Fruit fly (Drosophila melanogaster) whole organism, embryonic: Measurements from ENCODE around the gene CG46427.

Experiments
- Atf-2 ChIP-seq: fragments of 200-800 bp; sonication (Bioruptor generic); optimal IDR thresholded peaks from 2 replicates; lab custom pipeline; 2016; ENCODE audit warnings: missing biosample characterization, missing genetic modification characterization
- CG10209 ChIP-seq: fragments of 200-800 bp; sonication (Bioruptor generic); optimal IDR thresholded peaks from 3 replicates; lab custom pipeline; 2017; ENCODE audit warnings: missing biosample characterization, mild to moderate bottlenecking, missing genetic modification characterization, missing genetic modification reagents
- CG1024 ChIP-seq: fragments of 200-800 bp; sonication (Bioruptor generic); IDR thresholded peaks from 2 replicates; pipeline ENCODE4 v1.3.6; 2022; ENCODE audit warnings: missing biosample characterization, missing genetic modification characterization
- CG10565 ChIP-seq: fragments of 200-800 bp; sonication (Bioruptor generic); optimal IDR thresholded peaks from 3 replicates; lab custom pipeline; 2016; ENCODE audit warnings: missing biosample characterization, mild to moderate bottlenecking, missing genetic modification characterization
- CG11456 ChIP-seq: fragments of 200-800 bp; sonication (Bioruptor generic); IDR thresholded peaks from 3 replicates; pipeline ENCODE4 v1.3.6; 2022; ENCODE audit warnings: missing biosample characterization, missing genetic modification characterization
- CG13123 ChIP-seq: fragments of 200-800 bp; sonication (Bioruptor generic); optimal IDR thresholded peaks from 2 replicates; lab custom pipeline; 2016; ENCODE audit warnings: missing biosample characterization, missing genetic modification characterization
- CG16779 ChIP-seq: fragments of 200-800 bp; sonication (Bioruptor generic); IDR thresholded peaks from 2 replicates; pipeline ENCODE4 v1.3.6; 2022; ENCODE audit warnings: missing biosample characterization, missing genetic modification characterization
- CG1832 ChIP-seq: fragments of 200-800 bp; sonication (Bioruptor generic); optimal IDR thresholded peaks from 2 replicates; lab custom pipeline; 2017; ENCODE audit warnings: missing biosample characterization, mild to moderate bottlenecking, missing genetic modification characterization, inconsistent platforms
- CG32532 ChIP-seq: fragments of 200-800 bp; sonication (Bioruptor generic); IDR thresholded peaks from 2 replicates; pipeline ENCODE4 v1.3.6; 2022; ENCODE audit warnings: missing biosample characterization, missing genetic modification characterization
- CG4707 ChIP-seq: fragments of 200-800 bp; sonication (Bioruptor generic); optimal IDR thresholded peaks from 2 replicates; lab custom pipeline; 2018; ENCODE audit warnings: missing biosample characterization, mild to moderate bottlenecking, missing genetic modification characterization, moderate library complexity
- CG7963 ChIP-seq: fragments of 200-800 bp; sonication (Bioruptor generic); IDR thresholded peaks from 3 replicates; pipeline ENCODE4 v1.3.6; 2022; ENCODE audit warnings: missing biosample characterization, missing genetic modification characterization; ENCODE audit not compliant: partially characterized antibody
- CG9727 ChIP-seq: fragments of 200-800 bp; sonication (Bioruptor generic); optimal IDR thresholded peaks from 3 replicates; lab custom pipeline; 2017; ENCODE audit warnings: missing biosample characterization, mild to moderate bottlenecking, missing genetic modification characterization
- CG9932 ChIP-seq: fragments of 200-800 bp; sonication (Bioruptor generic); IDR thresholded peaks from 2 replicates; pipeline ENCODE4 v1.3.6; 2022; ENCODE audit warnings: missing biosample characterization, missing genetic modification characterization
- CrebB ChIP-seq: fragments of 200-800 bp; sonication (Bioruptor generic); optimal IDR thresholded peaks from 3 replicates; lab custom pipeline; 2018; ENCODE audit warnings: missing biosample characterization, mild to moderate bottlenecking, missing genetic modification characterization
- Dfd ChIP-seq, 2 experiments: fragments of >200 bp; optimal IDR thresholded peaks; 2 replicates each; lab custom pipeline; 2017; ENCODE audit warnings: missing biosample characterization in 2 of 2, missing genetic modification characterization in 2 of 2
- Elba2 ChIP-seq: fragments of 200-800 bp; sonication (Bioruptor generic); optimal IDR thresholded peaks from 3 replicates; lab custom pipeline; 2016; ENCODE audit warnings: missing biosample characterization, missing genetic modification characterization
- Fer1 ChIP-seq: fragments of 200-800 bp; sonication (Bioruptor generic); optimal IDR thresholded peaks from 2 replicates; lab custom pipeline; 2017; ENCODE audit warnings: missing biosample characterization, mild to moderate bottlenecking, missing genetic modification characterization
- Fer2 ChIP-seq: fragments of 200-800 bp; sonication (Bioruptor generic); optimal IDR thresholded peaks from 2 replicates; lab custom pipeline; 2018; ENCODE audit warnings: missing biosample characterization, mild to moderate bottlenecking, missing genetic modification characterization, moderate library complexity
- Gsc ChIP-seq: fragments of 200-800 bp; sonication (Bioruptor generic); IDR thresholded peaks from 2 replicates; pipeline ENCODE4 v1.3.6; 2022; ENCODE audit warnings: missing biosample characterization, missing genetic modification characterization
- H15 ChIP-seq: fragments of 200-800 bp; sonication (Bioruptor generic); IDR thresholded peaks from 3 replicates; pipeline ENCODE4 v1.3.6; 2022; ENCODE audit warnings: missing biosample characterization, missing genetic modification characterization
- HLH54F ChIP-seq: fragments of 200-800 bp; sonication (Bioruptor generic); optimal IDR thresholded peaks from 3 replicates; lab custom pipeline; 2016; ENCODE audit warnings: missing biosample characterization, missing genetic modification characterization
- HLHmδ ChIP-seq: fragments of 200-800 bp; sonication (Bioruptor generic); optimal IDR thresholded peaks from 2 replicates; lab custom pipeline; 2018; ENCODE audit warnings: missing biosample characterization, mild to moderate bottlenecking, missing genetic modification characterization, moderate library complexity
- Hsf ChIP-seq: fragments of 200-800 bp; sonication (Bioruptor generic); optimal IDR thresholded peaks from 3 replicates; lab custom pipeline; 2016; ENCODE audit warnings: missing biosample characterization, missing genetic modification characterization
- Myb ChIP-seq: fragments of 200-800 bp; sonication (Bioruptor generic); optimal IDR thresholded peaks from 2 replicates; lab custom pipeline; 2016; ENCODE audit warnings: missing biosample characterization, missing genetic modification characterization
- NC2β ChIP-seq: fragments of 200-800 bp; sonication (Bioruptor generic); optimal IDR thresholded peaks from 2 replicates; lab custom pipeline; 2016; ENCODE audit warnings: missing biosample characterization, missing genetic modification characterization
- al ChIP-seq: fragments of 200-800 bp; sonication (Bioruptor generic); IDR thresholded peaks from 2 replicates; pipeline ENCODE4 v1.3.6; 2022; ENCODE audit warnings: missing biosample characterization, missing genetic modification characterization
- ara ChIP-seq: fragments of 200-800 bp; sonication (Bioruptor generic); IDR thresholded peaks from 2 replicates; pipeline ENCODE4 v1.3.6; 2022; ENCODE audit warnings: missing biosample characterization, missing genetic modification characterization
- crp ChIP-seq, 2 experiments: fragments of 200-800 bp; sonication (Bioruptor generic); optimal IDR thresholded peaks; 2 replicates in 1 of 2; 3 replicates in 1 of 2; lab custom pipeline; 2017; ENCODE audit warnings: missing biosample characterization in 2 of 2, missing genetic modification characterization in 2 of 2, mild to moderate bottlenecking in 1 of 2, moderate library complexity in 1 of 2
- cwo ChIP-seq: fragments of 200-800 bp; sonication (Bioruptor generic); optimal IDR thresholded peaks from 3 replicates; lab custom pipeline; 2017; ENCODE audit warnings: missing biosample characterization, missing genetic modification characterization, mild to moderate bottlenecking, moderate library complexity, missing genetic modification reagents
- emc ChIP-seq: fragments of 200-800 bp; sonication (Bioruptor generic); optimal IDR thresholded peaks from 2 replicates; lab custom pipeline; 2016; ENCODE audit warnings: missing biosample characterization, missing genetic modification characterization
- fd64A ChIP-seq: fragments of 200-800 bp; sonication (Bioruptor generic); optimal IDR thresholded peaks from 3 replicates; lab custom pipeline; 2018; ENCODE audit warnings: missing biosample characterization, mild to moderate bottlenecking, missing genetic modification characterization
- grau ChIP-seq: fragments of 200-800 bp; optimal IDR thresholded peaks from 3 replicates; lab custom pipeline; 2019; ENCODE audit warnings: missing biosample characterization, mild to moderate bottlenecking, missing genetic modification characterization, moderate library complexity
- insv ChIP-seq, 2 experiments: fragments of 200-800 bp; sonication (Bioruptor generic); optimal IDR thresholded peaks; 3 replicates each; lab custom pipeline; 2016 to 2018; ENCODE audit warnings: missing biosample characterization in 2 of 2, missing genetic modification characterization in 2 of 2
- inv ChIP-seq: fragments of 200-800 bp; sonication (Bioruptor generic); IDR thresholded peaks from 2 replicates; pipeline ENCODE4 v1.3.6; 2022; ENCODE audit warnings: missing biosample characterization, missing genetic modification characterization; ENCODE audit not compliant: partially characterized antibody
- klu ChIP-seq: fragments of 200-800 bp; sonication (Bioruptor generic); IDR thresholded peaks from 2 replicates; pipeline ENCODE4 v1.3.6; 2022; ENCODE audit warnings: missing biosample characterization, missing genetic modification characterization
- maf-S ChIP-seq: fragments of 200-800 bp; sonication (Bioruptor generic); optimal IDR thresholded peaks from 2 replicates; lab custom pipeline; 2016; ENCODE audit warnings: missing biosample characterization, missing genetic modification characterization
- p53 ChIP-seq: fragments of 200-800 bp; sonication (Bioruptor generic); optimal IDR thresholded peaks from 2 replicates; lab custom pipeline; 2016; ENCODE audit warnings: missing biosample characterization, missing genetic modification characterization
- salm ChIP-seq: fragments of 200-800 bp; sonication (Bioruptor generic); optimal IDR thresholded peaks from 2 replicates; lab custom pipeline; 2018; ENCODE audit warnings: missing biosample characterization, mild to moderate bottlenecking, missing genetic modification characterization
- sim ChIP-seq: fragments of 200-800 bp; sonication (Bioruptor generic); IDR thresholded peaks from 2 replicates; pipeline ENCODE4 v1.3.6; 2022; ENCODE audit warnings: missing biosample characterization, missing genetic modification characterization
- sisA ChIP-seq: fragments of 200-800 bp; sonication (Bioruptor generic); IDR thresholded peaks from 2 replicates; pipeline ENCODE4 v1.3.6; 2022; ENCODE audit warnings: missing biosample characterization, missing genetic modification characterization
- tgo ChIP-seq: fragments of 200-800 bp; sonication (Bioruptor generic); IDR thresholded peaks from 3 replicates; pipeline ENCODE4 v1.3.6; 2022; ENCODE audit warnings: missing biosample characterization, missing genetic modification characterization
- twi ChIP-seq: fragments of 200-800 bp; optimal IDR thresholded peaks from 2 replicates; lab custom pipeline; 2019; ENCODE audit warnings: missing biosample characterization, mild to moderate bottlenecking, missing genetic modification characterization, moderate library complexity
- unc-4 ChIP-seq: fragments of 200-800 bp; sonication (Bioruptor generic); IDR thresholded peaks from 2 replicates; pipeline ENCODE4 v1.3.6; 2022; ENCODE audit warnings: missing biosample characterization, missing genetic modification characterization; ENCODE audit not compliant: partially characterized antibody

CG46427 gene

dm6 chr3R:12448889-12449314, 10.0 kb upstream of the CG46427 start, which contains the start of gene CG18549 (continued):
- peak; percentile 81 for TF ChIP-seq unc-4 (GFP tag; lab: Robert Waterston, UW)
- TF ChIP-seq p53: peak; percentile 96
- peak; percentile 99 for TF ChIP-seq maf-S (GFP tag; lab: Kevin White, UChicago)
- TF ChIP-seq Fer2 (tag; lab: Kevin White, UChicago): peak; percentile 99
- TF ChIP-seq CG10565 (GFP tag; lab: Kevin White, UChicago): peak; percentile 98
- TF ChIP-seq crp (GFP tag; optimal IDR thresholded peaks at IDR 0.05; lab: Kevin White, UChicago): peak; percentile 44 to 81
- TF ChIP-seq emc (GFP tag; lab: Kevin White, UChicago): peak; percentile 97
- peak; percentile 100 for TF ChIP-seq Fer1 (GFP tag; lab: Kevin White, UChicago)
- peak; percentile 100 for TF ChIP-seq tgo
- peak; percentile 100 for TF ChIP-seq CG11456 (GFP tag; lab: Robert Waterston, UW)
- TF ChIP-seq CG9932 (GFP tag; lab: Robert Waterston, UW): peak; percentile 99
- peak; percentile 99 for TF ChIP-seq grau (tag; lab: Kevin White, UChicago)
- TF ChIP-seq klu: peak; percentile 99
- peak; percentile 100 for TF ChIP-seq CG10209 (GFP tag; lab: Kevin White, UChicago)
- TF ChIP-seq salm (tag; lab: Kevin White, UChicago): peak; percentile 100
- TF ChIP-seq sim (GFP tag; lab: Robert Waterston, UW): peak; percentile 100
- peak; percentile 100 for TF ChIP-seq fd64A (GFP tag; lab: Kevin White, UChicago)
- TF ChIP-seq ara (GFP tag; lab: Robert Waterston, UW): peak; percentile 100
- peak; percentile 74 to 86 for TF ChIP-seq insv (GFP tag; optimal IDR thresholded peaks at IDR 0.05; lab: Kevin White, UChicago)
- peak; percentile 98 for TF ChIP-seq CG1024 (GFP tag; lab: Robert Waterston, UW)
- TF ChIP-seq sisA (GFP tag; lab: Robert Waterston, UW): peak; percentile 100
- TF ChIP-seq Atf-2: peak; percentile 99
- peak; percentile 99 for TF ChIP-seq NC2β (GFP tag; lab: Kevin White, UChicago)
- TF ChIP-seq HLHmδ (GFP tag; lab: Kevin White, UChicago): no peak
- peak; percentile 100 for TF ChIP-seq H15 (GFP tag; lab: Robert Waterston, UW)
- TF ChIP-seq CG16779 (GFP tag; lab: Robert Waterston, UW): peak; percentile 99
- peak; percentile 99 for TF ChIP-seq CG13123 (GFP tag; lab: Kevin White, UChicago)
- peak; percentile 100 for TF ChIP-seq CrebB
- TF ChIP-seq Myb (GFP tag; lab: Kevin White, UChicago): peak; percentile 92
- peak; percentile 99 for TF ChIP-seq al (GFP tag; lab: Robert Waterston, UW)
- peak; percentile 99 for TF ChIP-seq HLH54F
- TF ChIP-seq CG9727 (GFP tag; lab: Kevin White, UChicago): peak; percentile 100
- peak; percentile 99 for TF ChIP-seq cwo (GFP tag; lab: Kevin White, UChicago)
- TF ChIP-seq CG32532 (GFP tag; lab: Robert Waterston, UW): peak; percentile 100
- TF ChIP-seq CG1832: no peak
- peak; percentile 68 for TF ChIP-seq inv (GFP tag; lab: Robert Waterston, UW)
- peak; percentile 73; the same call in 2 of the 3 replicates for TF ChIP-seq CG7963
- peak; percentile 99 for TF ChIP-seq twi
- TF ChIP-seq Dfd (GFP tag; optimal IDR thresholded peaks at IDR 0.05; lab: Kevin White, UChicago): no peak
- TF ChIP-seq Hsf: peak; percentile 100
- TF ChIP-seq CG4707: peak; percentile 99
- TF ChIP-seq Elba2: peak; percentile 76
- TF ChIP-seq Gsc (GFP tag; lab: Robert Waterston, UW): peak; percentile 99
